Worm (Caenorhabditis elegans) whole organism, mixed stage, embryonic: ENCODE results near the gene slc-17.4.

ENCODE experiments used
- ces-1 ChIP-seq: fragments of 150-350 bp; optimal IDR thresholded peaks from 2 replicates; lab custom pipeline; 2014; ENCODE audit warnings: missing biosample characterization, missing genetic modification reagents, missing genetic modification characterization
- lsy-2 ChIP-seq: fragments of 150-350 bp; optimal IDR thresholded peaks from 2 replicates; lab custom pipeline; 2014; ENCODE audit warnings: missing biosample characterization, missing genetic modification characterization
- mab-5 ChIP-seq: fragments of 150-350 bp; optimal IDR thresholded peaks from 2 replicates; lab custom pipeline; 2014; ENCODE audit warnings: missing biosample characterization, missing genetic modification characterization
- unc-62 ChIP-seq: fragments of 150-350 bp; optimal IDR thresholded peaks from 2 replicates; lab custom pipeline; 2014; ENCODE audit warnings: missing biosample characterization, missing genetic modification reagents, missing genetic modification characterization

- TF ChIP-seq ces-1 (GFP tag; lab: Kevin White, UChicago) (no peak), mab-5 (tag; lab: Kevin White, UChicago) (no peak), unc-62 (GFP tag; lab: Kevin White, UChicago) (no peak), lsy-2 (tag; lab: Kevin White, UChicago) (no peak)
Observed at ce11 chrIV:17293679-17294078, 2.1 kb upstream of the slc-17.4 start.
